Worm (Caenorhabditis elegans): Measurements from ENCODE around the gene C07D10.5.
"Not testable (repeated sequence)": the region's sequence is repeated elsewhere in the genome, so short reads cannot be mapped to it uniquely, and the experiment has no call there.

Gene C07D10.5

DNA sequence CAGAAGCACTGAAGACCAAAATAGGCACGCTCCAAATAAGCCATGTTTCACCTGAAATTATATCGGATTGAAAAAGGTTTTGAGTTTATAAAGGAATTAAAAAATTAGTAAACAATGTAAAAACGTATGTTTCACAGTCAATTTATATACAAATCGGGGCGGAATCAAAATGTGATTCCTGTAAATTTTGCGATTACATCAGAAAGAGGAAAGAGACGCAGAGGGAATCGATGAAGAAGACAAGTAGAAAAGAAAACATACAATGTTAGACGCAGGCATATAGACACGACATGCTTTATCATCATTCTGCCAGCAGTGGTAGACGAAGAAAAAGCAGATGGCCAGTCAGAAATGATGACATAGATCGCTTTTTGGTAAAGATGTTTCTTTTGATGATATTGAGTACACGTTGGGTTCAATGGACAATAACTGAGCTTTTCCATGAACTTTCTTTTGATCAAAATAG, 17.3 kb upstream of the C07D10.5 start, which contains the start of gene msra-1:
TSS of gene msra-1 (minus strand) at position 51 of the 466 bp plus-strand sequence.
- TF ChIP-seq fos-1 (tag; optimal IDR thresholded peaks at IDR 0.05) (peak; percentile 88), lsy-2 (tag; optimal IDR thresholded peaks at IDR 0.05) (peak in 1 of 2 experiments; percentile 46), crh-2 (tag; optimal IDR thresholded peaks at IDR 0.05) (peak; percentile 75), C34F6.9 (tag; optimal IDR thresholded peaks at IDR 0.05) (peak; percentile 63), nhr-129 (tag; optimal IDR thresholded peaks at IDR 0.05) (peak; percentile 88), unc-55 (GFP tag; optimal IDR thresholded peaks at IDR 0.05) (peak; percentile 39), peb-1 (tag; optimal IDR thresholded peaks at IDR 0.05) (no peak), sma-9 (GFP tag; optimal IDR thresholded peaks at IDR 0.05) (peak; percentile 77), sma-9 (tag; optimal IDR thresholded peaks at IDR 0.05) (no peak), skn-1 (tag; optimal IDR thresholded peaks at IDR 0.05) (peak; percentile 99), nhr-237 (tag; optimal IDR thresholded peaks at IDR 0.05) (no peak), Y55F3AM.14 (GFP tag; optimal IDR thresholded peaks at IDR 0.05) (no peak)

ce11 chrII:7368761-7369160, 12.6 kb upstream of the C07D10.5 start, which contains the start of gene F43E2.6:
Gene F43E2.6 (minus strand): TSS chrII:7368861.
- TF ChIP-seq sma-9 (GFP tag; optimal IDR thresholded peaks at IDR 0.05) (no peak), sma-9 (tag; optimal IDR thresholded peaks at IDR 0.05) (no peak), nhr-11 (tag; optimal IDR thresholded peaks at IDR 0.05) (no peak), nhr-21 (tag; optimal IDR thresholded peaks at IDR 0.05) (no peak), mab-5 (tag; optimal IDR thresholded peaks at IDR 0.05) (no peak), nhr-25 (tag; optimal IDR thresholded peaks at IDR 0.05) (no peak), ceh-82 (tag; optimal IDR thresholded peaks at IDR 0.05) (no peak), ztf-1 (GFP tag; conservative IDR thresholded peaks at IDR 0.05) (no peak), unc-55 (GFP tag; optimal IDR thresholded peaks at IDR 0.05) (no peak), lin-13 (GFP tag; optimal IDR thresholded peaks at IDR 0.05) (no peak), sma-3 (GFP tag; optimal IDR thresholded peaks at IDR 0.05) (no peak), F13H6.1 (tag; optimal IDR thresholded peaks at IDR 0.05) (no peak), nhr-6 (tag; optimal IDR thresholded peaks at IDR 0.05) (no peak), nhr-10 (tag; optimal IDR thresholded peaks at IDR 0.05) (no peak), egl-27 (tag; optimal IDR thresholded peaks at IDR 0.05) (no peak)

ce11 chrII:7370195-7370594, 11.2 kb upstream of the C07D10.5 start, which contains the start of gene F43E2.11:
Gene F43E2.11 (minus strand): TSS chrII:7370295.
- not testable (repeated sequence) for TF ChIP-seq nhr-21, ceh-16, elt-3 (tag; optimal IDR thresholded peaks at IDR 0.05)

DNA sequence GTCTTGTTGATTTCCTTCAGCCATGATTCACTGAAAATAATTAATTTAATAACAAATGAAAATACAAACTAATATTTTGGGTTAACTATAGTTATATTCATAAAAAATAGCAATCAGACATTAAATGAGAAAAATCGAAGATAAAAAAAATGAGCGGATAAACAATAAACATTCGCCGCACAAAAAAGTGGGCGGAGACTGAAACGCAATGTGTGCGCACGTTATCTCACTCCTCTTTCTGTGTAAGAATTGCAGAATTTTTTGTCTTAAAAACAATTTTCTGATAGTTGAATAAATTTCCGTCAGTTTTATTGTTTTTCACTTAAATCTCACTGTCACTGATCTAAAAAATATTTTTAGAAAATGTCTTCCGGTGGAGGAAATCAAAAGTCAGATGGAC, 7.2 kb upstream of the C07D10.5 start, which contains the start of the genes mtch-1 and rpb-4:
TSS of gene mtch-1 (minus strand) at position 24 of the 400 bp plus-strand sequence.
TSS of gene rpb-4 (plus strand) at position 353 of the 400 bp plus-strand sequence.
- TF ChIP-seq fos-1 (tag; optimal IDR thresholded peaks at IDR 0.05) (peak; percentile 26), lsy-2 (tag; optimal IDR thresholded peaks at IDR 0.05) (peak in 1 of 2 experiments; percentile 61), F13H6.1 (tag; optimal IDR thresholded peaks at IDR 0.05) (no peak), mbf-1 (tag; optimal IDR thresholded peaks at IDR 0.05) (no peak), nhr-12 (tag; optimal IDR thresholded peaks at IDR 0.05) (no peak), unc-55 (GFP tag; optimal IDR thresholded peaks at IDR 0.05) (peak; percentile 71), sma-3 (GFP tag; optimal IDR thresholded peaks at IDR 0.05) (peak; percentile 18), crh-2 (tag; optimal IDR thresholded peaks at IDR 0.05) (peak; percentile 29), nhr-129 (tag; optimal IDR thresholded peaks at IDR 0.05) (peak; percentile 67), sma-9 (GFP tag; optimal IDR thresholded peaks at IDR 0.05) (peak; percentile 6), sma-9 (tag; optimal IDR thresholded peaks at IDR 0.05) (no peak), C34F6.9 (tag; optimal IDR thresholded peaks at IDR 0.05) (peak; percentile 54), lin-13 (GFP tag; optimal IDR thresholded peaks at IDR 0.05) (peak; percentile 24)

- no peak for TF ChIP-seq unc-39 (tag; optimal IDR thresholded peaks at IDR 0.05)
- TF ChIP-seq gmeb-1 (tag; optimal IDR thresholded peaks at IDR 0.05) = no peak
- no peak for TF ChIP-seq nhr-23 (tag; optimal IDR thresholded peaks at IDR 0.05)
- TF ChIP-seq nhr-129 (tag; optimal IDR thresholded peaks at IDR 0.05) = no peak
Observed at ce11 chrII:7374980-7375379, 6.4 kb upstream of the C07D10.5 start, which contains the start of gene F43E2.1. Gene F43E2.1 (plus strand): TSS chrII:7375280.

- no peak for TF ChIP-seq sma-9 (GFP tag; optimal IDR thresholded peaks at IDR 0.05)
- TF ChIP-seq sma-9 (tag; optimal IDR thresholded peaks at IDR 0.05) = no peak
Observed at ce11 chrII:7379021-7379420, 2.3 kb upstream of the C07D10.5 start, which contains the start of gene C07D10.6. Gene C07D10.6 (plus strand): TSS chrII:7379321.
